Fruit fly (Drosophila melanogaster) whole organism, pupa: Measurements from ENCODE around the gene Deaf1.
A peak's percentile ranks its signal among the peaks of the same experiment; 100 is the strongest.

ENCODE experiments used
- CG10348 ChIP-seq: fragments of 200-800 bp; sonication (Bioruptor generic); IDR thresholded peaks from 2 replicates; pipeline ENCODE4 v1.3.6; 2022; ENCODE audit warnings: missing biosample characterization, missing genetic modification characterization
- CG12605 ChIP-seq: fragments of 200-800 bp; sonication (Bioruptor generic); IDR thresholded peaks from 2 replicates; pipeline ENCODE4 v1.3.6; 2022; ENCODE audit warnings: missing biosample characterization, missing genetic modification characterization
- CG13204 ChIP-seq: fragments of 200-800 bp; sonication (Bioruptor generic); optimal IDR thresholded peaks from 2 replicates; lab custom pipeline; 2018; ENCODE audit warnings: missing biosample characterization, mild to moderate bottlenecking, missing genetic modification characterization, moderate library complexity
- CG14655 ChIP-seq: fragments of 200-800 bp; sonication (Bioruptor generic); optimal IDR thresholded peaks from 3 replicates; lab custom pipeline; 2017; ENCODE audit warnings: mild to moderate bottlenecking, missing biosample characterization, missing genetic modification reagents, missing genetic modification characterization
- CG15710 ChIP-seq: fragments of 200-800 bp; sonication (Bioruptor generic); optimal IDR thresholded peaks from 2 replicates; lab custom pipeline; 2018; ENCODE audit warnings: missing biosample characterization, mild to moderate bottlenecking, missing genetic modification characterization, moderate library complexity
- CG17806 ChIP-seq: fragments of 200-800 bp; sonication (Bioruptor generic); optimal IDR thresholded peaks from 2 replicates; lab custom pipeline; 2018; ENCODE audit warnings: missing biosample characterization, mild to moderate bottlenecking, missing genetic modification characterization, moderate library complexity
- CG32121 ChIP-seq: fragments of 200-800 bp; sonication (Bioruptor generic); IDR thresholded peaks from 2 replicates; pipeline ENCODE4 v1.3.6; 2022; ENCODE audit warnings: missing biosample characterization, missing genetic modification characterization
- CG34367 ChIP-seq: fragments of 200-800 bp; sonication (Bioruptor generic); optimal IDR thresholded peaks from 2 replicates; lab custom pipeline; 2018; ENCODE audit warnings: missing biosample characterization, mild to moderate bottlenecking, missing genetic modification characterization
- CG4496 ChIP-seq: fragments of 200-800 bp; sonication (Bioruptor generic); IDR thresholded peaks from 3 replicates; pipeline ENCODE4 v1.3.6; 2022; ENCODE audit warnings: missing biosample characterization, missing genetic modification characterization
- CG8159 ChIP-seq: fragments of 200-800 bp; sonication (Bioruptor generic); optimal IDR thresholded peaks from 3 replicates; lab custom pipeline; 2018; ENCODE audit warnings: missing biosample characterization, mild to moderate bottlenecking, missing genetic modification characterization, moderate library complexity
- CG8301 ChIP-seq: fragments of 200-800 bp; sonication (Bioruptor generic); optimal IDR thresholded peaks from 2 replicates; lab custom pipeline; 2018; ENCODE audit warnings: missing biosample characterization, mild to moderate bottlenecking, missing genetic modification characterization
- CG9948 ChIP-seq: fragments of 200-800 bp; sonication (Bioruptor generic); optimal IDR thresholded peaks from 2 replicates; lab custom pipeline; 2018; ENCODE audit warnings: missing biosample characterization, mild to moderate bottlenecking, missing genetic modification characterization, moderate library complexity
- D1 ChIP-seq: fragments of 200-800 bp; sonication (Bioruptor generic); optimal IDR thresholded peaks from 2 replicates; lab custom pipeline; 2018; ENCODE audit warnings: missing biosample characterization, mild to moderate bottlenecking, missing genetic modification characterization, moderate library complexity
- EcR ChIP-seq: fragments of 200-800 bp; sonication (Bioruptor generic); optimal IDR thresholded peaks from 3 replicates; lab custom pipeline; 2019; ENCODE audit warnings: missing biosample characterization, missing genetic modification characterization, mild to moderate bottlenecking, moderate library complexity, missing genetic modification reagents
- Ets98B ChIP-seq: fragments of 200-800 bp; sonication (Bioruptor generic); IDR thresholded peaks from 2 replicates; pipeline ENCODE4 v1.3.6; 2022; ENCODE audit warnings: missing biosample characterization, missing genetic modification characterization
- Pif1A ChIP-seq: fragments of 200-800 bp; sonication (Bioruptor generic); optimal IDR thresholded peaks from 3 replicates; lab custom pipeline; 2016; ENCODE audit warnings: missing biosample characterization, missing genetic modification characterization
- Pif1B ChIP-seq: fragments of 200-800 bp; sonication (Bioruptor generic); optimal IDR thresholded peaks from 3 replicates; lab custom pipeline; 2016; ENCODE audit warnings: missing biosample characterization, missing genetic modification characterization
- Snoo ChIP-seq: fragments of 200-800 bp; sonication (Bioruptor generic); optimal IDR thresholded peaks from 3 replicates; lab custom pipeline; 2017; ENCODE audit warnings: missing biosample characterization, mild to moderate bottlenecking, missing genetic modification characterization, inconsistent platforms
- fd96Ca ChIP-seq: fragments of 200-800 bp; sonication (Bioruptor generic); IDR thresholded peaks from 3 replicates; pipeline ENCODE4 v1.3.6; 2022; ENCODE audit warnings: missing biosample characterization, missing genetic modification characterization
- gl ChIP-seq: fragments of 200-800 bp; sonication (Bioruptor generic); optimal IDR thresholded peaks from 2 replicates; lab custom pipeline; 2018; ENCODE audit warnings: missing biosample characterization, mild to moderate bottlenecking, missing genetic modification characterization
- rn ChIP-seq: fragments of 200-800 bp; sonication (Bioruptor generic); IDR thresholded peaks from 2 replicates; pipeline ENCODE4 v1.3.6; 2022; ENCODE audit warnings: missing biosample characterization, missing genetic modification characterization

Deaf1 gene

dm6 chr3L:19857923-19858490 is 40.0 kb downstream of the Deaf1 start:
- no peak for TF ChIP-seq Pif1A (GFP tag; lab: Kevin White, UChicago)
- TF ChIP-seq EcR, result peak; percentile 65
- no peak for TF ChIP-seq CG12605 (GFP tag; lab: Robert Waterston, UW)

DNA sequence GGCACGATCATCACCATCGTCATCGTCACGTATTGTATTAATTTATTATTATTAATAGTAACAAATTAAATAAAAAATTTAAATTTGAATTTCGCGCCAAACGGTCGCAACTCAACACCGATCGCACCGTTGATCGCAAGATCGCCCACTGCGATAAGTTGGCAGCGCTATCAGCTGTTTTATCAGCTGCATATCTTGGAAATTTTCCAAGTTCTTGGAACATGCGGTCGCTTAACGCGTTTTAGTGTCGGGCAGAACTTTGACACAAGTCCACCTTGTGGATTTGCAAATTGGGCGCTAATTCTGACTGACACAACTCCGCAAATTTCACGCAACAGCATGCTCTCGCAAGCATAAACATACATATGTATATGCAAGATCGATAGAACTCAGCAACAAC is 43.2 kb downstream of the Deaf1 start:
- TF ChIP-seq EcR, result no peak
- 0 out of 3 replicates have a peak, but pooled peaks have one; percentile 38 for TF ChIP-seq CG4496 (GFP tag; lab: Robert Waterston, UW)
- no peak for TF ChIP-seq CG15710 (tag; lab: Kevin White, UChicago)
- no peak for TF ChIP-seq CG8159 (tag; lab: Kevin White, UChicago)
- TF ChIP-seq CG8301 (tag; lab: Kevin White, UChicago), result no peak
- no peak for TF ChIP-seq CG34367 (tag; lab: Kevin White, UChicago)
- TF ChIP-seq CG13204 (GFP tag; lab: Kevin White, UChicago), result no peak
- peak; percentile 23; the same call in 1 of the 2 replicates for TF ChIP-seq Ets98B (GFP tag; lab: Robert Waterston, UW)
- TF ChIP-seq CG10348 (GFP tag; lab: Robert Waterston, UW), result no peak
- no peak for TF ChIP-seq CG17806 (tag; lab: Kevin White, UChicago)
- TF ChIP-seq CG9948 (tag; lab: Kevin White, UChicago), result no peak
- TF ChIP-seq CG14655, result no peak
- no peak for TF ChIP-seq gl (tag; lab: Kevin White, UChicago)
- peak; percentile 23 for TF ChIP-seq D1 (tag; lab: Kevin White, UChicago)
- TF ChIP-seq fd96Ca, result no peak
- TF ChIP-seq Pif1B, result no peak
- TF ChIP-seq Snoo (tag; lab: Kevin White, UChicago), result no peak
- no peak for TF ChIP-seq rn (GFP tag; lab: Robert Waterston, UW)
- no peak for TF ChIP-seq Pif1A (GFP tag; lab: Kevin White, UChicago)
- TF ChIP-seq CG12605 (GFP tag; lab: Robert Waterston, UW), result no peak
- TF ChIP-seq CG32121 (GFP tag; lab: Robert Waterston, UW), result no peak

dm6 chr3L:19867238-19867637 is 49.3 kb downstream of the Deaf1 start:
- TF ChIP-seq CG15710 (tag; lab: Kevin White, UChicago) (no peak), Ets98B (GFP tag; lab: Robert Waterston, UW) (no peak), CG34367 (tag; lab: Kevin White, UChicago) (no peak), Pif1B (no peak), CG4496 (GFP tag; lab: Robert Waterston, UW) (no peak), Pif1A (GFP tag; lab: Kevin White, UChicago) (no peak), CG9948 (tag; lab: Kevin White, UChicago) (no peak), CG17806 (tag; lab: Kevin White, UChicago) (no peak)

dm6 chr3L:19869698-19870097 is 51.7 kb downstream of the Deaf1 start:
- TF ChIP-seq CG9948 (tag; lab: Kevin White, UChicago) (no peak), CG34367 (tag; lab: Kevin White, UChicago) (no peak), CG8301 (tag; lab: Kevin White, UChicago) (no peak), CG10348 (GFP tag; lab: Robert Waterston, UW) (no peak), gl (tag; lab: Kevin White, UChicago) (peak; percentile 29), CG17806 (tag; lab: Kevin White, UChicago) (peak; percentile 25), D1 (tag; lab: Kevin White, UChicago) (no peak), Ets98B (GFP tag; lab: Robert Waterston, UW) (peak; percentile 31), Pif1A (GFP tag; lab: Kevin White, UChicago) (peak; percentile 1), CG15710 (tag; lab: Kevin White, UChicago) (no peak), EcR (no peak), Pif1B (no peak)
- TF ChIP-seq, all 21 proteins: peak for 4

DNA sequence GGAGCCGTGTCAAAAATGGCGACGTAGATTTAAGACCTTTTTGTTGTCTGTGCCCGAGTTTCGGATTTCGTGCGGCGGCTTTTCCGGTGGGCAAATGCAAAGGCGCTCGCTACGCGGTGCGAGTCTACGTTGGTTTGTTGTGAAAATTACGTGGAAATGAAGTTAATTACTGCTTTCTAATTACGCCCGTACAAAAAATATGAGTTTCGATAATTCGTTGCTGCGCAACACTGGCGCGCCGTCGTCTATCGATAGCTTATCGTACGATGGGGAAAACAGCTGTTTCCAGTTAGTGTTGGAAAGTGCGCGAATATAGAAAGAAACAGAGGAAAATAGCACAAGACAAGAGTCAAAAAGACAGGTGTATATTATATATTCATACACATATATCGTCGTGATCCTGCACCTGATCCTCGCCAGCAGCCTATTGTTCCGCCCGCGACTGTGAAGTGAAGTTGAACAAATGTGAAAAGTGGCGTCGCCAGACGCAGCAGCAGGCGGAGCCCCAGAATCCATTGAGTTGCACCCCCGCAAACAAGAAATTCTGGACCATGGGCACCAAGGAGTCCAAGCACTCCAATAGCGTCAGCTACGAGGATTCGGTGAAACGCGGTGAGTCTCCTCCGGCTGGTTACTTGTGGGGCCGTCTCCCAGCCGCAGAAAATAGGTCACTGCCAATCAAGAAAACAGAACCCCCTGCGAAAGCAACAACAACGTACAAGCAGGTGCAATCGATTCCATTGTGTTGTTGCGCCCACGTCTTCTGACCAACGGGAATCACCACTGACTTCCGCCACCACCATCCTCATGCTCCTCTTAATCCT is 53.1 kb downstream of the Deaf1 start, which contains the start of the genes Rab8 and Usp32:
Gene Rab8, minus strand, starts transcription at position 236 of the 824 bp plus-strand sequence.
Gene Usp32, plus strand, starts transcription at position 297 of the 824 bp plus-strand sequence.
- TF ChIP-seq CG8159 (tag; lab: Kevin White, UChicago), result peak; percentile 52
- peak; percentile 42 for TF ChIP-seq Pif1B
- TF ChIP-seq CG17806 (tag; lab: Kevin White, UChicago), result no peak
- peak; percentile 23 for TF ChIP-seq CG34367 (tag; lab: Kevin White, UChicago)
- peak; percentile 53 for TF ChIP-seq Snoo (tag; lab: Kevin White, UChicago)
- no peak for TF ChIP-seq EcR
- TF ChIP-seq CG15710 (tag; lab: Kevin White, UChicago), result peak; percentile 35
- TF ChIP-seq CG13204 (GFP tag; lab: Kevin White, UChicago), result no peak
- peak; percentile 67; the same call in 1 of the 3 replicates for TF ChIP-seq fd96Ca
- TF ChIP-seq CG4496 (GFP tag; lab: Robert Waterston, UW), result peak; percentile 70
- TF ChIP-seq, all 21 proteins: peak for 7

- TF ChIP-seq CG10348 (GFP tag; lab: Robert Waterston, UW) (no peak), EcR (no peak), fd96Ca (no peak), CG15710 (tag; lab: Kevin White, UChicago) (no peak), Pif1A (GFP tag; lab: Kevin White, UChicago) (no peak), CG14655 (no peak), Snoo (tag; lab: Kevin White, UChicago) (no peak), gl (tag; lab: Kevin White, UChicago) (no peak), CG8159 (tag; lab: Kevin White, UChicago) (no peak), D1 (tag; lab: Kevin White, UChicago) (no peak)
- TF ChIP-seq, all 21 proteins: peak for 0
Measured at dm6 chr3L:19871667-19871931, 53.6 kb downstream of the Deaf1 start.
